Worm (Caenorhabditis elegans) whole organism, midembryonic: ENCODE data around the gene srbc-43.

Source experiments
- flt-1 ChIP-seq: fragments of 200-800 bp; sonication (Bioruptor generic); IDR thresholded peaks from 2 replicates; pipeline ENCODE4 v1.3.6; 2022; ENCODE audit warnings: missing genetic modification characterization, missing compliant biosample characterization
- med-1 ChIP-seq: sonication (generic microtip); optimal IDR thresholded peaks from 2 replicates; lab custom pipeline; 2017; ENCODE audit warnings: missing genetic modification characterization, mild to moderate bottlenecking, missing compliant biosample characterization, antibody characterized with exemption, missing genetic modification reagents; ENCODE audit not compliant: insufficient read depth

DNA sequence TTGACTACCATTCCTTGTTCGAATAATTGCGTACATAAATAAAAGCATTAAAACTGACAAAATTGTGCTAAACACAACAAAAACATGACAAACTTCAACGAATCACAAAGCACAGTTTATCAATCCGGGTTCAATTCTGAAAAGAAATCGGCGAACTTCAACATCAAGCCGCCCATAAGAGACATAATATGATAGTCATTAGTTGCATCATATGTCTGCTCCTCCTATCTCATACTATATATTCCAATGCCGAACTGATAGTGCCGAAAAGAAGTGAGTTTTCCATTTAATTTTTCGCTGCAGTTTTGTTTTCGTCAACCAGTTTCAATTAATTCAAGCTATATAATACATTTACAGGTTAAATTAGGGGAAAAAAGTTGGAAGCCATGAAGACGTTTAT lies 48.6 kb downstream of the srbc-43 start, which contains the start of gene hrg-7:
- TF ChIP-seq med-1 (GFP tag; lab: Kevin White, UChicago), result no peak
- no peak for TF ChIP-seq flt-1
